Fruit fly (Drosophila melanogaster): ENCODE measurements around the gene Cpsf100.
A peak's percentile ranks its signal among the peaks of the same experiment; 100 is the strongest.

Cpsf100 gene

DNA sequence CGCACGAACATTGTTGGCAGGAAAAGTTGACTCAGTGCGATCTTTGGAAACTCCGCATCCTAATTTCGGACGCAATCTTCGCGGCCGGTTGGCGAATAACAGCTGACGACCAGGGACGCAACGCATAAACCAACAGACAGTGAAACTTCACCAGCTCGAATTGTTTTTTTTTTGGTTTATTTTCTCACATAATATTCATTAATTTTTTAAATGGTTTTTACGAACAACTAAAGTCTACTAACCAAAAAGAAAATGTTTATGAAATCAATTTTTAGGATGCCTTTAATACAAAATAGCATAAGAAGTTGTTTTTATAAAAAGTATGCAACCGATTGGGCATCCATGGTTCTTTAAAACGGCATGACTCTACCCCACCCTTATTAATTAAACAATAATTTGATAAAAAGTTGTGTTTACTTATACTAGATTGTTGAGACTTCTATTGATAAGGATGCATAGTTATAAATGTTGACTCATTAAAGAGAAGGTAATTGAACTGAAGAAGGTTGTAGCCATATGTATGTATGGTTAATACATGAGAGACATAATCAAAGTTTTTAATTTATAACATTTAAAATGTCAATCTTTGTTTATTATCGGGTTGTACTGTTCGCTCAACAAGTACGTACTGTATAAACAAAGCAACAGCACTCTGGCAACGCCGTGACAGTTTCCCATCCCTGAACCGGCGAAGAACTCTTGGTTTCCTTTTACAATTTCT is at the start of gene Cpsf100, which contains the start of gene beta4GalNAcTB:
TSS of gene Cpsf100 (plus strand) at position 665 of the 721 bp plus-strand sequence.
TSS of gene beta4GalNAcTB (minus strand) at position 100 of the 721 bp plus-strand sequence.
- TF ChIP-seq Myc (optimal IDR thresholded peaks at IDR 0.05) (no peak), dl (GFP tag; optimal IDR thresholded peaks at IDR 0.05; ENCODE audit: insufficient read depth in 1 of 2, partially characterized antibody in 2 of 2) (no peak), usp (GFP tag; optimal IDR thresholded peaks at IDR 0.05) (no peak), foxo (GFP tag; optimal IDR thresholded peaks at IDR 0.05) (peak in 1 of 2 experiments; percentile 87), Hr83 (GFP tag; optimal IDR thresholded peaks at IDR 0.05; ENCODE audit: poor library complexity, severe bottlenecking) (no peak), h (GFP tag; optimal IDR thresholded peaks at IDR 0.05) (peak; percentile 78), lola (GFP tag; optimal IDR thresholded peaks at IDR 0.05) (no peak), CrebA (GFP tag; optimal IDR thresholded peaks at IDR 0.05; ENCODE audit: borderline replicate concordance) (no peak), Vsx2 (GFP tag; optimal IDR thresholded peaks at IDR 0.05; ENCODE audit: partially characterized antibody) (no peak), tai (GFP tag; optimal IDR thresholded peaks at IDR 0.05) (no peak), HLH106 (tag; optimal IDR thresholded peaks at IDR 0.05) (peak; percentile 83), Sp1 (GFP tag; optimal IDR thresholded peaks at IDR 0.05) (peak; percentile 75), pan (optimal IDR thresholded peaks at IDR 0.05) (no peak), dmrt93B (GFP tag; optimal IDR thresholded peaks at IDR 0.05) (peak; percentile 81), Hnf4 (GFP tag; optimal IDR thresholded peaks at IDR 0.05) (peak; percentile 69), fru (GFP tag; optimal IDR thresholded peaks at IDR 0.05) (peak; percentile 74), Dif (GFP tag; optimal IDR thresholded peaks at IDR 0.05; ENCODE audit: partially characterized antibody) (no peak), br (GFP tag; optimal IDR thresholded peaks at IDR 0.05) (peak; percentile 69), woc (GFP tag; optimal IDR thresholded peaks at IDR 0.05) (peak; percentile 72), Jra (GFP tag; optimal IDR thresholded peaks at IDR 0.05) (no peak), sv (GFP tag; optimal IDR thresholded peaks at IDR 0.05) (peak; percentile 55), Rel (GFP tag; optimal IDR thresholded peaks at IDR 0.05) (no peak), Rel (tag; optimal IDR thresholded peaks at IDR 0.05) (no peak), Mio (GFP tag; optimal IDR thresholded peaks at IDR 0.05) (peak; percentile 23), brk (GFP tag; optimal IDR thresholded peaks at IDR 0.05) (no peak), OdsH (GFP tag; optimal IDR thresholded peaks at IDR 0.05) (peak; percentile 66), GATAd (GFP tag; optimal IDR thresholded peaks at IDR 0.05) (peak; percentile 47), psq (GFP tag; optimal IDR thresholded peaks at IDR 0.05) (peak; percentile 79), dsf (GFP tag; optimal IDR thresholded peaks at IDR 0.05; ENCODE audit: borderline replicate concordance) (peak; percentile 66), N (GFP tag; optimal IDR thresholded peaks at IDR 0.05) (no peak), sage (GFP tag; optimal IDR thresholded peaks at IDR 0.05) (no peak), ey (GFP tag; optimal IDR thresholded peaks at IDR 0.05) (peak; percentile 70), Hr78 (GFP tag; optimal IDR thresholded peaks at IDR 0.05) (no peak), CG9705 (GFP tag; optimal IDR thresholded peaks at IDR 0.05) (peak; percentile 52), jim (GFP tag; optimal IDR thresholded peaks at IDR 0.05) (peak; percentile 1), rgr (GFP tag; optimal IDR thresholded peaks at IDR 0.05) (peak; percentile 80), CG32264 (GFP tag; optimal IDR thresholded peaks at IDR 0.05) (no peak)

DNA sequence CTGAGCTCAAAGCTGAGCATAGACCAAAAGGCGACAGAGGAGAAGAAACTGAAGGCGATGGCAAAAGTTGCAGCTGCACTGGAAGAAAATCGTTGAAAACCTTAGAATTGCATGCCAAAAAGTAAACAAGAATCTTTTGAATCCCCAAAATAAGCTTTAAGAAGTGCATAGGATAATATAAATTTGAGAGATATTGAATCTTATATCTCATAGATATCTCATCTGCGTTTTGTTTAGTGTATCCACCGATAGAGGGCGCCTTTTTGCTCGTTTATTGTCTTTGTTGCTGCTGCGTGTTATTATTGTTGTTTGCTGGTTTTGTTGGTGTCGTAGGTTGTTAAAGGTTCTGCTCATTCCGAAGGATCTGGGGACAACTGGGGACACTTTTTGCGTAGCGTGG is 48.5 kb upstream of the Cpsf100 start:
- TF ChIP-seq Sp1 (GFP tag; optimal IDR thresholded peaks at IDR 0.05) = peak; percentile 11
- TF ChIP-seq OdsH (GFP tag; optimal IDR thresholded peaks at IDR 0.05) = no peak
- TF ChIP-seq Rel (GFP tag; optimal IDR thresholded peaks at IDR 0.05) = no peak
- no peak for TF ChIP-seq Rel (tag; optimal IDR thresholded peaks at IDR 0.05)
- no peak for TF ChIP-seq dl (GFP tag; optimal IDR thresholded peaks at IDR 0.05; ENCODE audit: insufficient read depth in 1 of 2, partially characterized antibody in 2 of 2)
- TF ChIP-seq foxo (GFP tag; optimal IDR thresholded peaks at IDR 0.05) = no peak
- peak; percentile 1 for TF ChIP-seq h (GFP tag; optimal IDR thresholded peaks at IDR 0.05)
